Worm (Caenorhabditis elegans): ENCODE measurements around the gene scvp-1.

The scvp-1 gene

DNA sequence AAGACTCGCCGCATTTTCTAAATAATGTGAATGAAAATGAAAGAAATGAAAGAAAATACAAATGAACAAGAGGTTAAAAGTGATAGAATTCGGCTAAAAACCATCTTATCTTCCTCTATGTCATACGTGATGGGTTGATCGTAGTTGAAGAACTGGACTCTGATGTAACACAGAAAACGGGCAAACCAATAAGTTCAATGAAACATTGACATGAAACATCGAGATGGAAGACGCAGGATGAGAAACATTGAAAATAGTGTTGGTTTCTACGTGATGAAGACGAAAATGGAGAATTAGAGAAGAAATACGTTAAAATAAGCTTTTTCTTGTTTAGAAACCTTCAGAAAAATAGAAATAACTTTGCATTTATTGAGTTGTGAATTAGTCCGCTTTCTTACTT, 40.1 kb downstream of the scvp-1 start, which contains the start of gene F32D8.12 (continued):
- TF ChIP-seq nhr-19 (GFP tag; conservative IDR thresholded peaks at IDR 0.05) (peak; percentile 74), nhr-28 (tag; optimal IDR thresholded peaks at IDR 0.05) (no peak), sptf-1 (tag; optimal IDR thresholded peaks at IDR 0.05) (no peak), irx-1 (tag; optimal IDR thresholded peaks at IDR 0.05) (no peak), hlh-4 (tag; optimal IDR thresholded peaks at IDR 0.05) (no peak), mdl-1 (tag; optimal IDR thresholded peaks at IDR 0.05) (peak in 1 of 2 experiments; percentile 10), xbp-1 (tag; optimal IDR thresholded peaks at IDR 0.05) (no peak), sox-4 (tag; optimal IDR thresholded peaks at IDR 0.05) (no peak), unc-98 (GFP tag; IDR thresholded peaks at IDR 0.05) (no peak), lsy-2 (tag; optimal IDR thresholded peaks at IDR 0.05) (peak; percentile 33 to 45), efl-3 (GFP tag; optimal IDR thresholded peaks at IDR 0.05) (no peak), sup-37 (GFP tag; optimal IDR thresholded peaks at IDR 0.05) (no peak), nhr-237 (tag; optimal IDR thresholded peaks at IDR 0.05) (no peak), ama-1 (optimal IDR thresholded peaks at IDR 0.05) (peak; percentile 44), ets-5 (GFP tag; IDR thresholded peaks at IDR 0.05) (no peak), C34B4.2 (tag; optimal IDR thresholded peaks at IDR 0.05) (no peak), blmp-1 (tag; optimal IDR thresholded peaks at IDR 0.05) (peak; percentile 55), pax-3 (tag; optimal IDR thresholded peaks at IDR 0.05) (no peak), mef-2 (tag; optimal IDR thresholded peaks at IDR 0.05) (no peak), hpl-2 (GFP tag; optimal IDR thresholded peaks at IDR 0.05) (no peak), nhr-85 (tag) (peak; percentile 65), alr-1 (tag; optimal IDR thresholded peaks at IDR 0.05; ENCODE audit: borderline replicate concordance) (no peak), lin-14 (GFP tag; optimal IDR thresholded peaks at IDR 0.05) (peak; percentile 61), C16A3.4 (tag; optimal IDR thresholded peaks at IDR 0.05) (peak; percentile 35), mab-9 (GFP tag; IDR thresholded peaks at IDR 0.05) (no peak), isw-1 (GFP tag; IDR thresholded peaks at IDR 0.05) (no peak), ceh-90 (tag; optimal IDR thresholded peaks at IDR 0.05) (no peak), nhr-76 (tag; optimal IDR thresholded peaks at IDR 0.05) (no peak), unc-130 (tag; optimal IDR thresholded peaks at IDR 0.05) (peak; percentile 57), zip-4 (GFP tag; optimal IDR thresholded peaks at IDR 0.05) (no peak), fkh-8 (tag; optimal IDR thresholded peaks at IDR 0.05) (no peak), tbx-2 (tag; optimal IDR thresholded peaks at IDR 0.05) (no peak), fos-1 (tag; optimal IDR thresholded peaks at IDR 0.05) (no peak), egl-13 (tag; optimal IDR thresholded peaks at IDR 0.05) (no peak), nhr-77 (tag; optimal IDR thresholded peaks at IDR 0.05) (no peak), mep-1 (tag; optimal IDR thresholded peaks at IDR 0.05) (no peak), jun-1 (tag; optimal IDR thresholded peaks at IDR 0.05) (no peak)

DNA sequence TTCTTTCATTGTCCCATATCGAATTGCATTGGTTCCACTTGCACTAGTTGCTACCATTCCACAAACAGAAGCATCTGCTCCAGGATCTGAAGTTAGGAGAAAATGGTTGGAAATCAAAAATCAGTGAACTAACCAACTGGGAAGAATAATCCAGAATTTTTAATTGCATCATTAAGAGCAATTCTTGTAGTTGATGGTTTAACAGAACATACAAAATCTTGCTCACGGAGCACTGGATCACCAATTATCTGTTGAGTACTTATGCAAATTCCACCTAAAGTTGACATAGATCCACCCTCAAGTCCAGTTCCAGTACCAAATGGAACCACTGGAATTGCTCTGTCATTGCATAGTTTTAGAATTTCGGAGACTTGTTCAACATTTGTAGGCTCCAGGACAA, 41.3 kb downstream of the scvp-1 start:
- TF ChIP-seq nhr-19 (GFP tag; conservative IDR thresholded peaks at IDR 0.05), result peak; percentile 9; the same call in 1 of the 2 replicates
- no peak for TF ChIP-seq ceh-8 (GFP tag; optimal IDR thresholded peaks at IDR 0.05)

DNA sequence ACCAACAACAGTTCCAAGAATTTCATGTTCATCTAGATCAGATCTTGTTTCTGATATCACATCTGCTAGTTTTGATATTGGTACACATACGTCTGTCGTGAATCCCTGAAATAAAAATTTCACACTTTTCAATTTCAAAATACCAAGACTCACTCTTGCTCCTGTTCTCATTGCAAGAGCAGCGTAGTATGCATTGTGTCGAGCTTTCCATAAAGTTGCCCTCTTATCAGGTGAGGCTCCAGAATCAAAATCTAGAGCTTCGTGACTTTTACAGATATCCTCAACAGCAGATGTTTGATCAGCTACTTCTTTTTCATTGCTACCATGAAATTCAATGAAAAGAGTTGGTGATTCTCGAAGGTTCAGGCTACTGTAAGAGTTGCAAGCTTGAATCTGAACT, 42.1 kb downstream of the scvp-1 start, which contains the start of gene F32D8.11:
Gene F32D8.11, minus strand, starts transcription at position 101 of the 400 bp plus-strand sequence.
- TF ChIP-seq efl-1 (optimal IDR thresholded peaks at IDR 0.05) (no peak), efl-1 (GFP tag; optimal IDR thresholded peaks at IDR 0.05 in 1 of 2) (peak in 1 of 2 experiments; percentile 83), ceh-8 (GFP tag; optimal IDR thresholded peaks at IDR 0.05) (no peak), ceh-88 (GFP tag; IDR thresholded peaks at IDR 0.05) (no peak), mef-2 (tag; optimal IDR thresholded peaks at IDR 0.05) (no peak)

DNA sequence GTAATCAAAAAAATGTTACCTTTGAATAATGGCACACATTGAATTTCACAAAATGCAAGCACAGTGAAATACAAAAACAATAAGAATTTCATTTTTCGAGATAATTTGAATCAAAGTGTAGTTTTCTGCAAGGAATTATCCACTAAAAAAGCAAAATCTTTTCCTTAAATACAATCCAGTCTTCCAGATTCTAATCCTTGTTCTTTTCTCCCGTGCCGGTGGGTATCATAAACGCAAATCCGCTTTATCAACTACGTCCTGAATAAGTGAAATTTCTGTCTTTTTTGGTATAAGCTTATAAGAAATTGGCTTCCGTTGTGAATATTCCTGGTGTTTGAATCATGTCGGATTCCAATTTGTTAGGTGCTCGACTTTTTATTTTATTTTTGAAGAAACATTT, 42.9 kb downstream of the scvp-1 start:
- TF ChIP-seq dsc-1 (tag; optimal IDR thresholded peaks at IDR 0.05) (peak; percentile 56), egl-13 (tag; optimal IDR thresholded peaks at IDR 0.05) (no peak), aly-2 (tag; optimal IDR thresholded peaks at IDR 0.05) (peak; percentile 48)

All from whole organism, L1 larva.